Worm (Caenorhabditis elegans) whole organism, late embryonic: ENCODE measurements around the gene C46F9.6.

Experiments
- F13H6.1 ChIP-seq: sonication (generic microtip); optimal IDR thresholded peaks from 2 replicates; lab custom pipeline; 2016; ENCODE audit warnings: missing genetic modification characterization, missing compliant biosample characterization
- K02D7.2 ChIP-seq: sonication (generic microtip); optimal IDR thresholded peaks from 2 replicates; lab custom pipeline; 2017; ENCODE audit warnings: mild to moderate bottlenecking, missing genetic modification characterization, missing compliant biosample characterization
- ahr-1 ChIP-seq: sonication (generic microtip); optimal IDR thresholded peaks from 2 replicates; lab custom pipeline; 2016; ENCODE audit warnings: missing genetic modification characterization, missing compliant biosample characterization
- ceh-22 ChIP-seq: sonication (generic microtip); optimal IDR thresholded peaks from 2 replicates; lab custom pipeline; 2017; ENCODE audit warnings: missing biosample characterization, missing genetic modification characterization
- ceh-24 ChIP-seq: sonication (generic microtip); optimal IDR thresholded peaks from 2 replicates; lab custom pipeline; 2016; ENCODE audit warnings: mild to moderate bottlenecking, missing genetic modification characterization, missing compliant biosample characterization
- ceh-34 ChIP-seq: sonication (generic microtip); optimal IDR thresholded peaks from 2 replicates; lab custom pipeline; 2016; ENCODE audit warnings: mild to moderate bottlenecking, missing genetic modification characterization, missing compliant biosample characterization
- ceh-6 ChIP-seq: fragments of 200-800 bp; sonication (Bioruptor generic); optimal IDR thresholded peaks from 2 replicates; lab custom pipeline; 2018; ENCODE audit warnings: mild to moderate bottlenecking, missing genetic modification characterization, missing compliant biosample characterization
- ceh-9 ChIP-seq: sonication (generic microtip); optimal IDR thresholded peaks from 2 replicates; lab custom pipeline; 2016; ENCODE audit warnings: mild to moderate bottlenecking, missing genetic modification characterization, inconsistent platforms, missing compliant biosample characterization
- che-1 ChIP-seq: sonication (generic microtip); optimal IDR thresholded peaks from 2 replicates; lab custom pipeline; 2016; ENCODE audit warnings: mild to moderate bottlenecking, missing genetic modification characterization, missing compliant biosample characterization
- dve-1 ChIP-seq: sonication (generic microtip); optimal IDR thresholded peaks from 2 replicates; lab custom pipeline; 2017; ENCODE audit warnings: antibody characterized with exemption, mild to moderate bottlenecking, missing genetic modification characterization, missing compliant biosample characterization
- elt-2 ChIP-seq: sonication (generic microtip); optimal IDR thresholded peaks from 2 replicates; lab custom pipeline; 2016; ENCODE audit warnings: missing genetic modification reagents, missing genetic modification characterization, missing compliant biosample characterization
- elt-4 ChIP-seq: sonication (generic microtip); optimal IDR thresholded peaks from 2 replicates; lab custom pipeline; 2016; ENCODE audit warnings: missing genetic modification characterization, missing compliant biosample characterization
- eyg-1 ChIP-seq: sonication (generic microtip); optimal IDR thresholded peaks from 2 replicates; lab custom pipeline; 2016; ENCODE audit warnings: missing genotype, missing genetic modification characterization, missing compliant biosample characterization
- fax-1 ChIP-seq: sonication (generic microtip); optimal IDR thresholded peaks from 2 replicates; lab custom pipeline; 2016; ENCODE audit warnings: missing genotype, missing genetic modification characterization, missing compliant biosample characterization
- fkh-6 ChIP-seq: sonication (generic microtip); optimal IDR thresholded peaks from 2 replicates; lab custom pipeline; 2016; ENCODE audit warnings: missing genetic modification characterization, missing compliant biosample characterization
- hlh-30 ChIP-seq: sonication (generic microtip); optimal IDR thresholded peaks from 2 replicates; lab custom pipeline; 2017; ENCODE audit warnings: antibody characterized with exemption, missing genetic modification characterization, missing compliant biosample characterization; ENCODE audit not compliant: insufficient read depth
- hlh-6 ChIP-seq: sonication (generic microtip); optimal IDR thresholded peaks from 2 replicates; lab custom pipeline; 2016; ENCODE audit warnings: missing genotype, missing genetic modification characterization, missing compliant biosample characterization
- hlh-8 ChIP-seq: sonication (generic microtip); optimal IDR thresholded peaks from 2 replicates; lab custom pipeline; 2016; ENCODE audit warnings: missing genotype, missing genetic modification characterization, missing compliant biosample characterization
- madf-2 ChIP-seq: sonication (generic microtip); optimal IDR thresholded peaks from 2 replicates; lab custom pipeline; 2017; ENCODE audit warnings: missing genetic modification characterization, missing compliant biosample characterization
- mec-3 ChIP-seq: sonication (generic microtip); optimal IDR thresholded peaks from 2 replicates; lab custom pipeline; 2016; ENCODE audit warnings: borderline replicate concordance, missing genetic modification characterization, missing compliant biosample characterization
- nhr-11 ChIP-seq: fragments of 150-350 bp; optimal IDR thresholded peaks from 2 replicates; lab custom pipeline; 2014; ENCODE audit warnings: missing biosample characterization, missing genetic modification characterization
- npax-4 ChIP-seq: sonication (generic microtip); optimal IDR thresholded peaks from 2 replicates; lab custom pipeline; 2016; ENCODE audit warnings: missing genetic modification characterization, missing compliant biosample characterization
- pat-9 ChIP-seq: fragments of 200-800 bp; sonication (Bioruptor generic); optimal IDR thresholded peaks from 2 replicates; lab custom pipeline; 2018; ENCODE audit warnings: mild to moderate bottlenecking, missing genetic modification characterization, moderate library complexity, missing compliant biosample characterization
- pha-2 ChIP-seq: sonication (generic microtip); optimal IDR thresholded peaks from 2 replicates; lab custom pipeline; 2017; ENCODE audit warnings: mild to moderate bottlenecking, missing genetic modification characterization, missing compliant biosample characterization
- pha-4 ChIP-seq: fragments of 150-350 bp; optimal IDR thresholded peaks from 2 replicates; lab custom pipeline; 2018; ENCODE audit warnings: missing biosample characterization, missing genetic modification reagents, missing genetic modification characterization
- pqm-1 ChIP-seq: sonication (generic microtip); optimal IDR thresholded peaks from 2 replicates; lab custom pipeline; 2016; ENCODE audit warnings: missing genetic modification characterization, missing compliant biosample characterization
- pros-1 ChIP-seq: fragments of 150-350 bp; optimal IDR thresholded peaks from 2 replicates; lab custom pipeline; 2014; ENCODE audit warnings: missing biosample characterization, missing genetic modification reagents, missing genetic modification characterization
- rnt-1 ChIP-seq: sonication (generic microtip); optimal IDR thresholded peaks from 2 replicates; lab custom pipeline; 2016; ENCODE audit warnings: missing genetic modification characterization, missing compliant biosample characterization
- sdc-2 ChIP-seq: sonication (generic microtip); optimal IDR thresholded peaks from 2 replicates; lab custom pipeline; 2016; ENCODE audit warnings: missing genotype, missing genetic modification characterization, missing compliant biosample characterization
- syd-9 ChIP-seq: sonication (generic microtip); optimal IDR thresholded peaks from 2 replicates; lab custom pipeline; 2016; ENCODE audit warnings: mild to moderate bottlenecking, missing genetic modification characterization, moderate library complexity, missing compliant biosample characterization
- tbx-2 ChIP-seq: sonication (generic microtip); optimal IDR thresholded peaks from 2 replicates; lab custom pipeline; 2016; ENCODE audit warnings: missing genetic modification characterization, missing compliant biosample characterization
- tbx-7 ChIP-seq: sonication (generic microtip); optimal IDR thresholded peaks from 2 replicates; lab custom pipeline; 2016; ENCODE audit warnings: missing genotype, missing genetic modification characterization, missing compliant biosample characterization
- ttx-3 ChIP-seq: sonication (generic microtip); optimal IDR thresholded peaks from 2 replicates; lab custom pipeline; 2016; ENCODE audit warnings: missing genetic modification reagents, missing genetic modification characterization, missing compliant biosample characterization
- unc-3 ChIP-seq, 2 experiments: fragments of 200-800 bp in 1 of 2; sonication (Bioruptor generic) in 1 of 2; sonication (generic microtip) in 1 of 2; conservative IDR thresholded peaks in 1 of 2; optimal IDR thresholded peaks in 1 of 2; 2 replicates each; pipeline versions ENCODE4 v1.3.6 to Lab custom; 2016 to 2022; ENCODE audit warnings: missing compliant biosample characterization in 2 of 2, missing genetic modification characterization in 2 of 2, missing genetic modification reagents in 1 of 2
- unc-55 ChIP-seq: sonication (generic microtip); optimal IDR thresholded peaks from 2 replicates; lab custom pipeline; 2017; ENCODE audit warnings: missing biosample characterization, missing genetic modification reagents, missing genetic modification characterization
- unc-86 ChIP-seq: sonication (generic microtip); optimal IDR thresholded peaks from 2 replicates; lab custom pipeline; 2016; ENCODE audit warnings: missing genetic modification characterization, missing compliant biosample characterization
- ztf-16 ChIP-seq: sonication (generic microtip); optimal IDR thresholded peaks from 2 replicates; lab custom pipeline; 2017; ENCODE audit warnings: missing genetic modification characterization, missing compliant biosample characterization

C46F9.6 gene

ce11 chrII:1882705-1883104 lies 15.3 kb upstream of the C46F9.6 start, which contains the start of gene math-5:
math-5 (minus strand) TSS chrII:1882805.
- TF ChIP-seq ahr-1 (tag; lab: Kevin White, UChicago) (no peak), sdc-2 (tag; lab: Kevin White, UChicago) (no peak), npax-4 (tag; lab: Kevin White, UChicago) (no peak), hlh-30 (tag; lab: Kevin White, UChicago) (no peak), fax-1 (tag; lab: Kevin White, UChicago) (no peak), che-1 (tag; lab: Kevin White, UChicago) (no peak), unc-55 (GFP tag; lab: Kevin White, UChicago) (no peak), F13H6.1 (tag; lab: Kevin White, UChicago) (no peak), pha-2 (tag; lab: Kevin White, UChicago) (no peak), ceh-22 (tag; lab: Kevin White, UChicago) (no peak), tbx-7 (tag; lab: Kevin White, UChicago) (no peak), mec-3 (tag; lab: Kevin White, UChicago) (no peak), pqm-1 (no peak), ceh-24 (tag; lab: Kevin White, UChicago) (no peak)

ce11 chrII:1884635-1885034 lies 13.4 kb upstream of the C46F9.6 start, which contains the start of gene math-6:
math-6 (minus strand) TSS chrII:1884735.
- TF ChIP-seq nhr-11 (tag; lab: Kevin White, UChicago) (no peak), ztf-16 (tag; lab: Kevin White, UChicago) (no peak), unc-3 (GFP tag; conservative IDR thresholded peaks at IDR 0.05; lab: Robert Waterston, UW) (no peak), unc-3 (tag; optimal IDR thresholded peaks at IDR 0.05; lab: Kevin White, UChicago) (no peak), dve-1 (no peak)
- TF ChIP-seq, all 69 proteins: peak for 0

ce11 chrII:1886379-1886778 lies 11.7 kb upstream of the C46F9.6 start, which contains the start of gene math-7:
math-7 (minus strand) TSS chrII:1886479.
- TF ChIP-seq madf-2 (no peak), ceh-34 (tag; lab: Kevin White, UChicago) (no peak), tbx-2 (tag; lab: Kevin White, UChicago) (no peak), hlh-30 (tag; lab: Kevin White, UChicago) (no peak), fkh-6 (tag; lab: Kevin White, UChicago) (no peak), tbx-7 (tag; lab: Kevin White, UChicago) (no peak), npax-4 (tag; lab: Kevin White, UChicago) (no peak)

DNA sequence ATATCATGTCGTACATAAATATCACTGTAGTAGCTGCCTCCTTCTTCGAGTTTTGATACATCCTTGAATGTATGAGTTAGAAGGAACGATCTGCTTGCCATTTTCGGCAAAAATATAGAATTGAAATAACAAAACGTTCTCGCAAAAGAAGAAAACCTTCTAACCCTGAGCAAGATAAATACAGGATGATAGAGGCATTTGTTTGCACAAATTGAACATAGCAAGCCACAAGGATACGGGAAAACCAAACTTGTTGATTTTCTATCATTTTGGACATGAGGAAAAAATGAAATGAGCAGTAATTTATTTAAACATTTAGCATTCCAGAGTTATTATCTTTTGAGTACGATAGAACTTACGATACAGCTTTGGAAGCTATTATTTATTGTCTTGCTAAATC lies 9.0 kb upstream of the C46F9.6 start, which contains the start of gene math-8:
TSS of gene math-8 (minus strand) at position 101 of the 400 bp plus-strand sequence.
- TF ChIP-seq elt-4 (tag; lab: Kevin White, UChicago) (no peak), ceh-34 (tag; lab: Kevin White, UChicago) (no peak), pat-9 (tag; lab: Kevin White, UChicago) (no peak), eyg-1 (no peak), elt-2 (tag; lab: Kevin White, UChicago) (no peak), rnt-1 (tag; lab: Kevin White, UChicago) (no peak), tbx-7 (tag; lab: Kevin White, UChicago) (no peak), F13H6.1 (tag; lab: Kevin White, UChicago) (no peak), pros-1 (tag; lab: Kevin White, UChicago) (no peak), ttx-3 (no peak), dve-1 (no peak), ceh-9 (tag; lab: Kevin White, UChicago) (no peak)

DNA sequence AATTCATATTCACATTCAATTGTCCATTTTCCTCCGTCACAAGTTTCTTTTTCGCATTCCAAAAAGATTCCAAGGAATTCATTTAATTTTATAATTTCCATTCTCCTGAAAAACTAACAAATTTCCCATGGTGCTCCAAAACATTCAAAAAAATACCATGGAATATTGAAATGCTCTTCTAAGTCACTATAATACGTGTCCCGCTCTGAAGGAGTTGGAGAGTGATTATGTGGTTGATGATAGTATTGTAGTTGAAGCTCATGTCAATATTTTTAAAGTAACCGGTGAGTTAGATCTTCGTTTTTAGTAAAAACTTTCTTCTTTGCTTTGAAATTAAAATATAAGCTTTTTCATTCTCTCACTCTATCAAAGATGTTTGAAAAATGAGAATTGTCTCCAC lies 7.4 kb upstream of the C46F9.6 start, which contains the start of gene math-9:
TSS of gene math-9 (minus strand) at position 101 of the 400 bp plus-strand sequence.
- TF ChIP-seq hlh-8 (tag; lab: Kevin White, UChicago) (no peak), eyg-1 (no peak), unc-86 (tag; lab: Kevin White, UChicago) (no peak), nhr-11 (tag; lab: Kevin White, UChicago) (no peak), hlh-6 (tag; lab: Kevin White, UChicago) (no peak), pha-4 (no peak), npax-4 (tag; lab: Kevin White, UChicago) (no peak), ceh-24 (tag; lab: Kevin White, UChicago) (no peak), K02D7.2 (no peak), ceh-6 (GFP tag; lab: Kevin White, UChicago) (no peak), syd-9 (no peak)
